Fruit fly (Drosophila melanogaster) whole organism, prepupa: Measurements from ENCODE around the gene CG14866.

ENCODE experiments used
- Blimp-1 ChIP-seq: fragments of 200-800 bp; sonication (Bioruptor generic); optimal IDR thresholded peaks from 3 replicates; lab custom pipeline; 2017; ENCODE audit warnings: missing biosample characterization, missing genetic modification characterization, mild to moderate bottlenecking, moderate library complexity, missing genetic modification reagents
- CG10631 ChIP-seq: fragments of 200-800 bp; sonication (Bioruptor generic); optimal IDR thresholded peaks from 2 replicates; lab custom pipeline; 2016; ENCODE audit warnings: missing biosample characterization, missing genetic modification characterization
- CG10669 ChIP-seq: fragments of 200-800 bp; sonication (Bioruptor generic); optimal IDR thresholded peaks from 3 replicates; lab custom pipeline; 2018; ENCODE audit warnings: missing biosample characterization, mild to moderate bottlenecking, missing genetic modification characterization, moderate library complexity
- CG11294 ChIP-seq: fragments of 200-800 bp; sonication (Bioruptor generic); IDR thresholded peaks from 2 replicates; pipeline ENCODE4 v1.3.6; 2022; ENCODE audit warnings: missing biosample characterization, missing genetic modification characterization
- CG11762 ChIP-seq: fragments of 200-800 bp; sonication (Bioruptor generic); optimal IDR thresholded peaks from 3 replicates; lab custom pipeline; 2016; ENCODE audit warnings: missing biosample characterization, missing genetic modification characterization; ENCODE audit not compliant: insufficient read depth
- CG15336 ChIP-seq: fragments of 200-800 bp; sonication (Bioruptor generic); IDR thresholded peaks from 2 replicates; pipeline ENCODE4 v1.3.6; 2022; ENCODE audit warnings: missing biosample characterization, missing genetic modification characterization
- CG1621 ChIP-seq: fragments of 200-800 bp; sonication (Bioruptor generic); optimal IDR thresholded peaks from 3 replicates; lab custom pipeline; 2018; ENCODE audit warnings: missing biosample characterization, mild to moderate bottlenecking, missing genetic modification characterization
- CG31627 ChIP-seq: fragments of 200-800 bp; sonication (Bioruptor generic); optimal IDR thresholded peaks from 3 replicates; lab custom pipeline; 2016; ENCODE audit warnings: missing biosample characterization, missing genetic modification characterization
- CG34406 ChIP-seq: fragments of 200-800 bp; sonication (Bioruptor generic); optimal IDR thresholded peaks from 3 replicates; lab custom pipeline; 2016; ENCODE audit warnings: missing biosample characterization, missing genetic modification characterization
- CG3919 ChIP-seq: fragments of 200-800 bp; sonication (Bioruptor generic); optimal IDR thresholded peaks from 3 replicates; lab custom pipeline; 2016; ENCODE audit warnings: missing biosample characterization, missing genetic modification characterization
- CG4318 ChIP-seq: fragments of 200-800 bp; sonication (Bioruptor generic); optimal IDR thresholded peaks from 3 replicates; lab custom pipeline; 2017; ENCODE audit warnings: missing biosample characterization, mild to moderate bottlenecking, missing genetic modification characterization
- CG6163 ChIP-seq: fragments of 200-800 bp; sonication (Bioruptor generic); IDR thresholded peaks from 3 replicates; pipeline ENCODE4 v1.3.6; 2022; ENCODE audit warnings: missing biosample characterization, missing genetic modification characterization
- CG6276 ChIP-seq: fragments of 200-800 bp; sonication (Bioruptor generic); optimal IDR thresholded peaks from 2 replicates; lab custom pipeline; 2017; ENCODE audit warnings: missing biosample characterization, mild to moderate bottlenecking, missing genetic modification characterization
- CG6792 ChIP-seq: fragments of 200-800 bp; sonication (Bioruptor generic); optimal IDR thresholded peaks from 3 replicates; lab custom pipeline; 2016; ENCODE audit warnings: missing biosample characterization, missing genetic modification characterization
- CG6808 ChIP-seq: fragments of 200-800 bp; sonication (Bioruptor generic); optimal IDR thresholded peaks from 3 replicates; lab custom pipeline; 2017; ENCODE audit warnings: missing biosample characterization, missing genetic modification characterization, mild to moderate bottlenecking, moderate library complexity, missing genetic modification reagents
- CG6854 ChIP-seq: fragments of 200-800 bp; sonication (Bioruptor generic); optimal IDR thresholded peaks from 2 replicates; lab custom pipeline; 2017; ENCODE audit warnings: missing biosample characterization, mild to moderate bottlenecking, missing genetic modification characterization
- CG8119 ChIP-seq: fragments of 200-800 bp; sonication (Bioruptor generic); IDR thresholded peaks from 3 replicates; pipeline ENCODE4 v1.3.6; 2022; ENCODE audit warnings: missing biosample characterization, missing genetic modification characterization
- CG8319 ChIP-seq: fragments of 200-800 bp; sonication (Bioruptor generic); optimal IDR thresholded peaks from 3 replicates; lab custom pipeline; 2016; ENCODE audit warnings: missing biosample characterization, missing genetic modification characterization
- CG8632 ChIP-seq: fragments of 200-800 bp; sonication (Bioruptor generic); optimal IDR thresholded peaks from 3 replicates; lab custom pipeline; 2016; ENCODE audit warnings: missing biosample characterization, missing genetic modification characterization
- CG9139 ChIP-seq: fragments of 200-800 bp; sonication (Bioruptor generic); optimal IDR thresholded peaks from 3 replicates; lab custom pipeline; 2017; ENCODE audit warnings: missing biosample characterization, mild to moderate bottlenecking, missing genetic modification characterization
- Eip75B ChIP-seq: fragments of 200-800 bp; sonication (Bioruptor generic); optimal IDR thresholded peaks from 3 replicates; lab custom pipeline; 2016; ENCODE audit warnings: missing biosample characterization, missing genetic modification characterization
- Eip78C ChIP-seq: fragments of 200-800 bp; sonication (Bioruptor generic); peaks from one replicate; lab custom pipeline; 2016; ENCODE audit warnings: missing biosample characterization, missing genetic modification characterization
- Ets21C ChIP-seq: fragments of 200-800 bp; sonication (Bioruptor generic); optimal IDR thresholded peaks from 3 replicates; lab custom pipeline; 2016; ENCODE audit warnings: missing biosample characterization, missing genetic modification characterization
- Ets96B ChIP-seq: fragments of 200-800 bp; optimal IDR thresholded peaks from 2 replicates; lab custom pipeline; 2019; ENCODE audit warnings: missing biosample characterization, mild to moderate bottlenecking, missing genetic modification characterization, moderate library complexity
- Gug ChIP-seq: fragments of 200-800 bp; sonication (Bioruptor generic); IDR thresholded peaks from 2 replicates; pipeline ENCODE4 v1.3.6; 2022; ENCODE audit warnings: missing biosample characterization, missing genetic modification characterization
- Hr39 ChIP-seq: fragments of 200-800 bp; sonication (Bioruptor generic); optimal IDR thresholded peaks from 2 replicates; lab custom pipeline; 2016; ENCODE audit warnings: missing biosample characterization, missing genetic modification characterization
- Hr4 ChIP-seq: fragments of 200-800 bp; sonication (Bioruptor generic); optimal IDR thresholded peaks from 3 replicates; lab custom pipeline; 2016; ENCODE audit warnings: missing biosample characterization, missing genetic modification characterization
- Lpt ChIP-seq: fragments of 200-800 bp; sonication (Bioruptor generic); optimal IDR thresholded peaks from 3 replicates; lab custom pipeline; 2016; ENCODE audit warnings: missing biosample characterization, missing genetic modification characterization
- Met ChIP-seq: fragments of 200-800 bp; sonication (Bioruptor generic); optimal IDR thresholded peaks from 3 replicates; lab custom pipeline; 2016; ENCODE audit warnings: missing biosample characterization, missing genetic modification characterization
- OdsH ChIP-seq: fragments of 200-800 bp; sonication (Bioruptor generic); optimal IDR thresholded peaks from 3 replicates; lab custom pipeline; 2016; ENCODE audit warnings: missing biosample characterization, missing genetic modification characterization
- Sox15 ChIP-seq: fragments of 200-800 bp; sonication (Bioruptor generic); optimal IDR thresholded peaks from 3 replicates; lab custom pipeline; 2016; ENCODE audit warnings: missing biosample characterization, missing genetic modification characterization
- achi ChIP-seq: fragments of 200-800 bp; sonication (Bioruptor generic); optimal IDR thresholded peaks from 3 replicates; lab custom pipeline; 2016; ENCODE audit warnings: missing biosample characterization, missing genetic modification characterization
- acj6 ChIP-seq: fragments of 200-800 bp; sonication (Bioruptor generic); optimal IDR thresholded peaks from 3 replicates; lab custom pipeline; 2016; ENCODE audit warnings: missing biosample characterization, missing genetic modification characterization
- cyc ChIP-seq: fragments of 200-800 bp; sonication (Bioruptor generic); optimal IDR thresholded peaks from 3 replicates; lab custom pipeline; 2016; ENCODE audit warnings: missing biosample characterization, missing genetic modification characterization
- dac ChIP-seq: fragments of 200-800 bp; sonication (Bioruptor generic); optimal IDR thresholded peaks from 2 replicates; lab custom pipeline; 2017; ENCODE audit warnings: missing biosample characterization, mild to moderate bottlenecking, missing genetic modification characterization
- dsx ChIP-seq: fragments of 200-800 bp; optimal IDR thresholded peaks from 3 replicates; lab custom pipeline; 2019; ENCODE audit warnings: missing biosample characterization, mild to moderate bottlenecking, missing genetic modification characterization, moderate library complexity; ENCODE audit not compliant: poor library complexity, severe bottlenecking
- eg ChIP-seq: fragments of 200-800 bp; sonication (Bioruptor generic); IDR thresholded peaks from 3 replicates; pipeline ENCODE4 v1.3.6; 2022; ENCODE audit warnings: missing biosample characterization, missing genetic modification characterization
- fd85E ChIP-seq: fragments of 200-800 bp; sonication (Bioruptor generic); optimal IDR thresholded peaks from 3 replicates; lab custom pipeline; 2016; ENCODE audit warnings: missing biosample characterization, missing genetic modification characterization
- fkh ChIP-seq: fragments of 200-800 bp; sonication (Bioruptor generic); optimal IDR thresholded peaks from 3 replicates; lab custom pipeline; 2017; ENCODE audit warnings: missing biosample characterization, mild to moderate bottlenecking, missing genetic modification characterization, moderate library complexity
- salr ChIP-seq, 2 experiments: fragments of 200-800 bp; sonication (Bioruptor generic); optimal IDR thresholded peaks; 3 replicates each; lab custom pipeline; 2016 to 2018; ENCODE audit warnings: missing biosample characterization in 2 of 2, missing genetic modification characterization in 2 of 2, mild to moderate bottlenecking in 1 of 2
- spab ChIP-seq: fragments of 200-800 bp; sonication (Bioruptor generic); optimal IDR thresholded peaks from 2 replicates; lab custom pipeline; 2017; ENCODE audit warnings: missing biosample characterization, mild to moderate bottlenecking, missing genetic modification characterization, missing genetic modification reagents
- ss ChIP-seq, 2 experiments: fragments of 200-800 bp; sonication (Bioruptor generic); optimal IDR thresholded peaks; 2 replicates in 1 of 2; 3 replicates in 1 of 2; lab custom pipeline; 2017 to 2018; ENCODE audit warnings: mild to moderate bottlenecking in 2 of 2, missing biosample characterization in 2 of 2, missing genetic modification characterization in 2 of 2, moderate library complexity in 1 of 2

The CG14866 gene

DNA sequence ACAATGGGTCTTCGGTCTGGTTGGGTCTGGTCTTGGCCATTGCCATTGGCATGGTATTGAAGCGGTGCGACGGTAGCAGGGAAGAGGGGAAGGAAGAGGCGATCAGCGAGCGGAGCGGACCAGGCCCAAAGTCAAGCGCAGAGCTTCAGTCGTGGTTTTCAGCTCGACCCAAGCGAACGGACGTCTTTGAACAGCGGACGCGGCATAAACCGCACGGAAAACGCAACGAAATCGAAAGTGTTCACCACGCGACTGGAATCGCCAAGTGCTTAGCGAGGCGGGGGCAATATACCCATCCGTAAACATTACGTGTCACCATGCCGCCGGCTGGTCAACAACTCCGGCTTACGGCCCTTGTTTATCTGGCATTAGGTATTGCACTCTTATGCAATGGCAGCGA, at the start of gene CG14866:
CG14866 (plus strand) TSS at position 146 of the 400 bp plus-strand sequence.
- TF ChIP-seq CG11294 (GFP tag; lab: Robert Waterston, UW) = no peak
- no peak for TF ChIP-seq CG10631
- TF ChIP-seq Ets21C (GFP tag; lab: Kevin White, UChicago) = no peak
- peak; percentile 44 for TF ChIP-seq Blimp-1 (GFP tag; lab: Kevin White, UChicago)
- TF ChIP-seq Eip78C (GFP tag; lab: Kevin White, UChicago) = peak; percentile 34
- TF ChIP-seq salr (GFP tag; optimal IDR thresholded peaks at IDR 0.05; lab: Kevin White, UChicago) = no peak
- no peak for TF ChIP-seq dsx (GFP tag; lab: Kevin White, UChicago)
- no peak for TF ChIP-seq CG9139 (GFP tag; lab: Kevin White, UChicago)
- TF ChIP-seq Hr39 (GFP tag; lab: Kevin White, UChicago) = no peak

DNA sequence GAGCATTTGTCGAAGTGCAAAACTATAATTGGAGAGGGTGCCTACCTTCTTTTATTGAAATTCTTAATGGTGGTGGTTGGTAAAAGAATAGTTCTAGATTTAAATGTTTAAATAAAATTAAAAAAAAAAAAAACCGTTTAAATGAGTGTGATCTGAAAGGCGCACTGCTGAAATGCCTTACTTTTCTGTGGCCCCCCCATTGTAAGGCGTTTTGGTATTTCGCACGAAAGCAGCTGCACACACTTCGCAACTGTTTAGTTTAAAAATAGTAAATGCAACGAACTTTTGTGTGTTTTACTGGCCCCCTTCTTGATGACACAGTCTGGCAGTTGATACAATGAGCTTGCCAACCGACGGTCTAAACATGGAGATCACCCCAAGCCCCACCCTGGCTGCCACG, 47.8 kb upstream of the CG14866 start, which contains the start of the genes CG14864 and Zip88E:
CG14864 (minus strand) TSS at position 113 of the 400 bp plus-strand sequence.
Zip88E (plus strand) TSS at position 237 of the 400 bp plus-strand sequence.
- TF ChIP-seq CG8319 (GFP tag; lab: Kevin White, UChicago) = no peak
- no peak for TF ChIP-seq CG6854 (GFP tag; lab: Kevin White, UChicago)
- TF ChIP-seq achi (GFP tag; lab: Kevin White, UChicago) = no peak
- TF ChIP-seq fd85E (GFP tag; lab: Kevin White, UChicago) = no peak
- TF ChIP-seq Eip75B (GFP tag; lab: Kevin White, UChicago) = no peak
- no peak for TF ChIP-seq CG34406 (GFP tag; lab: Kevin White, UChicago)
- TF ChIP-seq CG6276 (GFP tag; lab: Kevin White, UChicago) = no peak
- no peak for TF ChIP-seq CG6808 (GFP tag; lab: Kevin White, UChicago)
- TF ChIP-seq CG9139 (GFP tag; lab: Kevin White, UChicago) = no peak
- no peak for TF ChIP-seq ss (GFP tag; optimal IDR thresholded peaks at IDR 0.05; lab: Kevin White, UChicago)
- no peak for TF ChIP-seq CG6163 (GFP tag; lab: Robert Waterston, UW)
- TF ChIP-seq CG15336 (GFP tag; lab: Robert Waterston, UW) = no peak
- no peak for TF ChIP-seq CG6792 (GFP tag; lab: Kevin White, UChicago)
- no peak for TF ChIP-seq Met (GFP tag; lab: Kevin White, UChicago)
- TF ChIP-seq CG10631 = no peak

DNA sequence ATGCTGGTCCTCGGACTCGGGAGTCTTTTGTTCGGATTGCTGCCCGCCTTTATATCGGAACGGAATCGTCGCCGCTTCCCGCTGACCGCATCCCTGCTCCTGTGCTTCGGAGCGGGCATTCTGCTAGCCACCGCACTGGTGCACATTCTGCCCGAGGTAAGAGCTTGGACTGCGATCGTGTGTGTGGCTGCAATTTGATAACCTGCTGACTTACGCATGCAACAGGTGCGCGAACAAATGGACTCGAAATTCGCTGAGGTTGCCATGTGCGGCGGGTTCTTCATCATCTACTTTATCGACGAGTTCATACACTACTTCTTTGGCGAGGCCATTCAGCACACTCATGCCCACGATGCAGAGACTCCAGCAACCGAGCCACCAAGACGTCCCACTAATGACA, 47.4 kb upstream of the CG14866 start:
- no peak for TF ChIP-seq ss (GFP tag; optimal IDR thresholded peaks at IDR 0.05; lab: Kevin White, UChicago)
- TF ChIP-seq acj6 (GFP tag; lab: Kevin White, UChicago) = no peak
- no peak for TF ChIP-seq CG34406 (GFP tag; lab: Kevin White, UChicago)
- no peak for TF ChIP-seq CG31627 (GFP tag; lab: Kevin White, UChicago)
- no peak for TF ChIP-seq CG8319 (GFP tag; lab: Kevin White, UChicago)
- no peak for TF ChIP-seq cyc
- TF ChIP-seq, all 60 proteins: peak for 0

DNA sequence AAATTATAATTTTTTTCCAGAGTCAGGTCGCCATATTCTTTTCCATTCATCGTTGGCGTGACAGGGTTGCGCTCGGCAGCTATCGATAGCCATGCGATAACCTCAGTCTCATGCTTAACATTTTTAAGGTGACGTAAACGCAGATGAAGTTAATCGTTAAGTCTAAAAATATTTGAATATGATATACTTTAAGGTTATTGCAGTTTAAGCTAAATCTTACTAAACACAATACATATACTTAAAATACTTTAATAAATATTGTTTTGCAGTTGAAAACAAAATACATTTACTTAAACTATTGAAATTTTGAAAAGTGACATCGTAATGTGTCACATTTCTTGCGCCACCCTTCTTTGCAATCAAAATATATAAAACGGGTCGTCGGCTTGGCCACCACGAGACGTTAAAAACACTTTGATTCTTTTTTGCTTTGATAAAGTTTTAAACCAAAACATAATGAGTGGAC, 41.1 kb upstream of the CG14866 start, which contains the start of the genes Cp190 and CG4338:
Cp190 (minus strand) TSS at position 84 of the 466 bp plus-strand sequence.
CG4338 (plus strand) TSS at position 365 of the 466 bp plus-strand sequence.
- TF ChIP-seq Sox15 = peak; percentile 96
- peak; percentile 97 for TF ChIP-seq CG34406 (GFP tag; lab: Kevin White, UChicago)
- TF ChIP-seq dac (GFP tag; lab: Kevin White, UChicago) = peak; percentile 89
- no peak for TF ChIP-seq CG9139 (GFP tag; lab: Kevin White, UChicago)
- TF ChIP-seq Hr39 (GFP tag; lab: Kevin White, UChicago) = peak; percentile 93
- TF ChIP-seq OdsH (GFP tag; lab: Kevin White, UChicago) = peak; percentile 98
- peak; percentile 93 for TF ChIP-seq CG1621 (tag; lab: Kevin White, UChicago)
- peak; percentile 99 for TF ChIP-seq Eip78C (GFP tag; lab: Kevin White, UChicago)
- TF ChIP-seq CG11762 (GFP tag; lab: Kevin White, UChicago) = peak; percentile 93
- no peak for TF ChIP-seq CG4318 (GFP tag; lab: Kevin White, UChicago)
- peak; percentile 96 for TF ChIP-seq CG6792 (GFP tag; lab: Kevin White, UChicago)
- TF ChIP-seq fkh = no peak
- TF ChIP-seq salr (GFP tag; optimal IDR thresholded peaks at IDR 0.05; lab: Kevin White, UChicago) = peak; percentile 28 to 92
- TF ChIP-seq Lpt (GFP tag; lab: Kevin White, UChicago) = peak; percentile 95
- TF ChIP-seq Gug (GFP tag; lab: Robert Waterston, UW) = peak; percentile 94
- TF ChIP-seq CG8119 (GFP tag; lab: Robert Waterston, UW) = peak; percentile 98
- TF ChIP-seq CG8632 (GFP tag; lab: Kevin White, UChicago) = peak; percentile 97
- TF ChIP-seq eg (GFP tag; lab: Robert Waterston, UW) = peak; percentile 97
- peak; percentile 98 for TF ChIP-seq Hr4 (GFP tag; lab: Kevin White, UChicago)
- peak; percentile 98 for TF ChIP-seq Ets96B (tag; lab: Kevin White, UChicago)
- TF ChIP-seq fd85E (GFP tag; lab: Kevin White, UChicago) = no peak
- peak; percentile 98 for TF ChIP-seq CG6808 (GFP tag; lab: Kevin White, UChicago)
- TF ChIP-seq cyc = peak; percentile 97
- peak; percentile 94 for TF ChIP-seq spab (GFP tag; lab: Kevin White, UChicago)
- peak; percentile 97 for TF ChIP-seq CG31627 (GFP tag; lab: Kevin White, UChicago)
- TF ChIP-seq dsx (GFP tag; lab: Kevin White, UChicago) = peak; percentile 97
- TF ChIP-seq CG10669 (GFP tag; lab: Kevin White, UChicago) = peak; percentile 98
- peak; percentile 98 for TF ChIP-seq CG3919
